Fruit fly (Drosophila melanogaster): ENCODE data around the gene dpr19.
A peak's percentile ranks its signal among the peaks of the same experiment; 100 is the strongest.

Gene dpr19

DNA sequence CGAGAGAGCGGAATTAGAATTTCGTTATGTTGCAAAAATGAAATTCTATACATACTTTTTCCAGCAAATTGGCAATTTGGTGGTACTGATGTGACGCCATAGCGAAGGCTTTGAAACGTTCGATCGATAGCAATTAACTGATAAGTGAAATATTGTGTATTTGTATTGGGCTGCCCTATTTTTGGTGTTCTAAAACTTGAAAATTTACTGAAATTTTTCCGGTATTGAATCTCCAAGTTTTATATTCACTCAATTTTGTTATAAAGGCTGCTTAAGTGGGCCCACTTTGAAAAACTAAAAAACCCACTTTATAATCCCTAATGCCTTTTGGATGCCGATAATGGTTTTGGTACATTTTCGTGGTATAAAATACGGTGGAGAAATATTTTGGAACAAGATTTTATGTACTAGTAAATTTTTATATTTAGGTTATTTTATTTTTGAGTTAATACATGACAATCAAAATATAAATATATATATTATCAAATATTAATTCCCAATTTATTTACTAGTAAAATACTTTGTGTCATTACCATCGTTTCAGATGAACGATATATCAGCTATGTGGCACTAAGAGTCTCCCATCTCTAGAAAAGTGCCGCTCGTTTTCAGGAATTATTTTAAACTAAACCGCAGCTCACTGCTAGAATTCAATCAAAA is 13.4 kb upstream of the dpr19 start, which contains the start of the genes Cand1 and pim:
TSS of gene Cand1 (minus strand) at position 300 of the 660 bp plus-strand sequence.
TSS of gene pim (plus strand) at position 582 of the 660 bp plus-strand sequence.
- TF ChIP-seq Usf (GFP tag; optimal IDR thresholded peaks at IDR 0.05) (no peak), CG16863 (GFP tag; optimal IDR thresholded peaks at IDR 0.05) (no peak), CG9932 (GFP tag; IDR thresholded peaks at IDR 0.05) (peak; percentile 52; the same call in 1 of the 2 replicates), Lhr (GFP tag; optimal IDR thresholded peaks at IDR 0.05) (peak; percentile 53), CG1647 (GFP tag; optimal IDR thresholded peaks at IDR 0.05) (no peak), CG17912 (GFP tag; optimal IDR thresholded peaks at IDR 0.05) (no peak), sug (tag; optimal IDR thresholded peaks at IDR 0.05) (peak; percentile 33), CG30020 (tag; optimal IDR thresholded peaks at IDR 0.05) (peak; percentile 97), CG4360 (GFP tag; IDR thresholded peaks at IDR 0.05) (no peak), Fer1 (GFP tag; optimal IDR thresholded peaks at IDR 0.05) (peak; percentile 3), Hmr (GFP tag; optimal IDR thresholded peaks at IDR 0.05) (no peak), h (optimal IDR thresholded peaks at IDR 0.05) (no peak), CG17361 (GFP tag; IDR thresholded peaks at IDR 0.05) (peak; percentile 48; the same call in 1 of the 3 replicates), Bdp1 (GFP tag; optimal IDR thresholded peaks at IDR 0.05) (no peak), Doc3 (GFP tag; IDR thresholded peaks at IDR 0.05; ENCODE audit: partially characterized antibody) (peak; percentile 64; the same call in 2 of the 3 replicates), chinmo (GFP tag; IDR thresholded peaks at IDR 0.05; ENCODE audit: partially characterized antibody) (0 out of 4 replicates have a peak, but pooled peaks have one; percentile 38), E2f2 (GFP tag; IDR thresholded peaks at IDR 0.05) (peak; percentile 83), Trl (optimal IDR thresholded peaks at IDR 0.05) (no peak), Trl (GFP tag; optimal IDR thresholded peaks at IDR 0.05) (no peak), CG4404 (GFP tag; IDR thresholded peaks at IDR 0.05) (no peak), Gug (GFP tag; IDR thresholded peaks at IDR 0.05) (no peak), slbo (GFP tag; IDR thresholded peaks at IDR 0.05) (peak; percentile 55; the same call in 1 of the 2 replicates), CG2199 (GFP tag; IDR thresholded peaks at IDR 0.05) (no peak), dpn (GFP tag; optimal IDR thresholded peaks at IDR 0.05) (peak in 1 of 2 experiments; percentile 12), ind (GFP tag; optimal IDR thresholded peaks at IDR 0.05) (no peak), HLH3B (GFP tag; IDR thresholded peaks at IDR 0.05) (no peak), NFAT (GFP tag; IDR thresholded peaks at IDR 0.05) (no peak), stwl (tag; optimal IDR thresholded peaks at IDR 0.05) (peak; percentile 42), CG2129 (GFP tag; IDR thresholded peaks at IDR 0.05; ENCODE audit: partially characterized antibody) (0 out of 2 replicates have a peak, but pooled peaks have one; percentile 16), Xrp1 (GFP tag; IDR thresholded peaks at IDR 0.05) (no peak), CG15269 (tag; optimal IDR thresholded peaks at IDR 0.05) (no peak), cad (GFP tag; optimal IDR thresholded peaks at IDR 0.05) (no peak), grau (tag; optimal IDR thresholded peaks at IDR 0.05) (peak; percentile 26), D19A (tag; optimal IDR thresholded peaks at IDR 0.05) (peak; percentile 5), unc-4 (GFP tag; IDR thresholded peaks at IDR 0.05; ENCODE audit: partially characterized antibody) (peak; percentile 73), MBD-R2 (GFP tag; IDR thresholded peaks at IDR 0.05) (peak; percentile 28; the same call in 1 of the 2 replicates), sr (GFP tag; IDR thresholded peaks at IDR 0.05) (no peak), zen (tag; optimal IDR thresholded peaks at IDR 0.05) (peak; percentile 41), Hr51 (GFP tag; optimal IDR thresholded peaks at IDR 0.05) (no peak), CG12744 (GFP tag; optimal IDR thresholded peaks at IDR 0.05) (no peak), H15 (GFP tag; IDR thresholded peaks at IDR 0.05) (no peak), sna (GFP tag; IDR thresholded peaks at IDR 0.05; ENCODE audit: partially characterized antibody) (no peak), sima (GFP tag; optimal IDR thresholded peaks at IDR 0.05) (no peak), PHDP (tag; optimal IDR thresholded peaks at IDR 0.05) (peak; percentile 8), al (GFP tag; IDR thresholded peaks at IDR 0.05) (no peak), Sox102F (GFP tag; optimal IDR thresholded peaks at IDR 0.05) (no peak), CG15601 (tag; optimal IDR thresholded peaks at IDR 0.05) (peak; percentile 62), Xbp1 (GFP tag; optimal IDR thresholded peaks at IDR 0.05) (peak; percentile 10), CG3163 (GFP tag; optimal IDR thresholded peaks at IDR 0.05) (no peak), CG1603 (tag; optimal IDR thresholded peaks at IDR 0.05) (peak; percentile 91), CTCF (GFP tag; optimal IDR thresholded peaks at IDR 0.05) (no peak)
